Fruit fly (Drosophila melanogaster) whole organism, embryonic: ENCODE results near the gene Kdm5.

Source experiments
- Atf-2 ChIP-seq: fragments of 200-800 bp; sonication (Bioruptor generic); optimal IDR thresholded peaks from 2 replicates; lab custom pipeline; 2016; ENCODE audit warnings: missing biosample characterization, missing genetic modification characterization
- Bgb ChIP-seq: fragments of 200-800 bp; sonication (Bioruptor generic); IDR thresholded peaks from 2 replicates; pipeline ENCODE4 v1.3.6; 2022; ENCODE audit warnings: missing biosample characterization, missing genetic modification characterization; ENCODE audit not compliant: partially characterized antibody
- CG10979 ChIP-seq: fragments of 200-800 bp; sonication (Bioruptor generic); optimal IDR thresholded peaks from 2 replicates; lab custom pipeline; 2018; ENCODE audit warnings: missing biosample characterization, mild to moderate bottlenecking, missing genetic modification characterization, moderate library complexity
- CG11695 ChIP-seq: fragments of 200-800 bp; sonication (Bioruptor generic); IDR thresholded peaks from 3 replicates; pipeline ENCODE4 v1.3.6; 2022; ENCODE audit warnings: missing biosample characterization, missing genetic modification characterization
- CG11696 ChIP-seq: fragments of 200-800 bp; sonication (Bioruptor generic); IDR thresholded peaks from 2 replicates; pipeline ENCODE4 v1.3.6; 2022; ENCODE audit warnings: missing biosample characterization, missing genetic modification characterization
- CG13123 ChIP-seq: fragments of 200-800 bp; sonication (Bioruptor generic); optimal IDR thresholded peaks from 2 replicates; lab custom pipeline; 2016; ENCODE audit warnings: missing biosample characterization, missing genetic modification characterization
- CG13287 ChIP-seq: fragments of 200-800 bp; sonication (Bioruptor generic); IDR thresholded peaks from 2 replicates; pipeline ENCODE4 v1.3.6; 2022; ENCODE audit warnings: missing biosample characterization, missing genetic modification characterization; ENCODE audit not compliant: partially characterized antibody
- CG1602 ChIP-seq: fragments of 200-800 bp; sonication (Bioruptor generic); optimal IDR thresholded peaks from 3 replicates; lab custom pipeline; 2016; ENCODE audit warnings: missing biosample characterization, missing genetic modification characterization
- CG16813 ChIP-seq: fragments of 200-800 bp; sonication (Bioruptor generic); IDR thresholded peaks from 3 replicates; pipeline ENCODE4 v1.3.6; 2022; ENCODE audit warnings: missing biosample characterization, missing genetic modification characterization; ENCODE audit not compliant: partially characterized antibody
- CG17361 ChIP-seq: fragments of 200-800 bp; sonication (Bioruptor generic); IDR thresholded peaks from 3 replicates; pipeline ENCODE4 v1.3.6; 2022; ENCODE audit warnings: missing biosample characterization, missing genetic modification characterization
- CG2116 ChIP-seq: fragments of 200-800 bp; sonication (Bioruptor generic); optimal IDR thresholded peaks from 3 replicates; lab custom pipeline; 2018; ENCODE audit warnings: missing biosample characterization, mild to moderate bottlenecking, missing genetic modification characterization
- CG2889 ChIP-seq: fragments of 200-800 bp; sonication (Bioruptor generic); IDR thresholded peaks from 3 replicates; pipeline ENCODE4 v1.3.6; 2022; ENCODE audit warnings: missing biosample characterization, missing genetic modification characterization
- CG30020 ChIP-seq: fragments of 200-800 bp; optimal IDR thresholded peaks from 2 replicates; lab custom pipeline; 2019; ENCODE audit warnings: missing biosample characterization, mild to moderate bottlenecking, missing genetic modification characterization, moderate library complexity
- CG30431 ChIP-seq: fragments of 200-800 bp; sonication (Bioruptor generic); optimal IDR thresholded peaks from 2 replicates; lab custom pipeline; 2017; ENCODE audit warnings: missing biosample characterization, missing genetic modification characterization
- CG6791 ChIP-seq: fragments of 200-800 bp; sonication (Bioruptor generic); IDR thresholded peaks from 3 replicates; pipeline ENCODE4 v1.3.6; 2022; ENCODE audit warnings: missing biosample characterization, missing genetic modification characterization; ENCODE audit not compliant: partially characterized antibody
- CG6813 ChIP-seq: fragments of 200-800 bp; sonication (Bioruptor generic); optimal IDR thresholded peaks from 2 replicates; lab custom pipeline; 2017; ENCODE audit warnings: missing biosample characterization, missing genetic modification characterization, mild to moderate bottlenecking, moderate library complexity, missing genetic modification reagents
- CG8281 ChIP-seq: fragments of 200-800 bp; sonication (Bioruptor generic); optimal IDR thresholded peaks from 2 replicates; lab custom pipeline; 2018; ENCODE audit warnings: missing biosample characterization, mild to moderate bottlenecking, missing genetic modification characterization, moderate library complexity
- CG8290 ChIP-seq, 3 experiments: fragments of 200-800 bp; sonication (Bioruptor generic); optimal IDR thresholded peaks; 2 replicates each; lab custom pipeline; 2016 to 2019; ENCODE audit warnings: missing biosample characterization in 3 of 3, missing genetic modification characterization in 3 of 3, mild to moderate bottlenecking in 2 of 3, moderate library complexity in 1 of 3
- CG9876 ChIP-seq: fragments of 200-800 bp; sonication (Bioruptor generic); optimal IDR thresholded peaks from 2 replicates; lab custom pipeline; 2016; ENCODE audit warnings: missing biosample characterization, missing genetic modification characterization
- CTCF ChIP-seq: fragments of 200-800 bp; sonication (Bioruptor generic); optimal IDR thresholded peaks from 2 replicates; lab custom pipeline; 2017; ENCODE audit warnings: missing biosample characterization, mild to moderate bottlenecking, missing genetic modification characterization, moderate library complexity
- Dad ChIP-seq: fragments of 200-800 bp; sonication (Bioruptor generic); optimal IDR thresholded peaks from 3 replicates; lab custom pipeline; 2016; ENCODE audit warnings: missing biosample characterization, missing genetic modification characterization
- Deaf1 ChIP-seq: fragments of 200-800 bp; optimal IDR thresholded peaks from 3 replicates; lab custom pipeline; 2019; ENCODE audit warnings: missing biosample characterization, mild to moderate bottlenecking, missing genetic modification characterization, moderate library complexity
- Dll ChIP-seq: fragments of 200-800 bp; sonication (Bioruptor generic); IDR thresholded peaks from 4 replicates; pipeline ENCODE4 v1.3.6; 2022; ENCODE audit warnings: missing biosample characterization, missing genetic modification characterization; ENCODE audit not compliant: partially characterized antibody
- Ets65A ChIP-seq: fragments of 200-800 bp; sonication (Bioruptor generic); peaks from one replicate; lab custom pipeline; 2016; ENCODE audit warnings: missing biosample characterization, missing genetic modification characterization
- Fer3 ChIP-seq: fragments of 200-800 bp; sonication (Bioruptor generic); optimal IDR thresholded peaks from 2 replicates; lab custom pipeline; 2018; ENCODE audit warnings: missing biosample characterization, mild to moderate bottlenecking, missing genetic modification characterization, moderate library complexity
- GATAe ChIP-seq: fragments of 200-800 bp; sonication (Bioruptor generic); conservative IDR thresholded peaks from 2 replicates; pipeline ENCODE4 v1.3.6; 2022; ENCODE audit warnings: missing biosample characterization, missing genetic modification characterization
- H15 ChIP-seq: fragments of 200-800 bp; sonication (Bioruptor generic); IDR thresholded peaks from 3 replicates; pipeline ENCODE4 v1.3.6; 2022; ENCODE audit warnings: missing biosample characterization, missing genetic modification characterization
- HLHmδ ChIP-seq: fragments of 200-800 bp; sonication (Bioruptor generic); optimal IDR thresholded peaks from 2 replicates; lab custom pipeline; 2018; ENCODE audit warnings: missing biosample characterization, mild to moderate bottlenecking, missing genetic modification characterization, moderate library complexity
- Hmx ChIP-seq: fragments of 200-800 bp; sonication (Bioruptor generic); optimal IDR thresholded peaks from 2 replicates; lab custom pipeline; 2016; ENCODE audit warnings: missing biosample characterization, missing genetic modification characterization
- Sin3A ChIP-seq: fragments of >200 bp; optimal IDR thresholded peaks from 2 replicates; lab custom pipeline; 2018
- Sox102F ChIP-seq: fragments of 200-800 bp; sonication (Bioruptor generic); optimal IDR thresholded peaks from 2 replicates; lab custom pipeline; 2018; ENCODE audit warnings: missing biosample characterization, mild to moderate bottlenecking, missing genetic modification characterization, moderate library complexity
- amos ChIP-seq: fragments of 200-800 bp; sonication (Bioruptor generic); IDR thresholded peaks from 2 replicates; pipeline ENCODE4 v1.3.6; 2022; ENCODE audit warnings: missing biosample characterization, missing genetic modification characterization; ENCODE audit not compliant: partially characterized antibody
- bbx ChIP-seq: fragments of 200-800 bp; sonication (Bioruptor generic); IDR thresholded peaks from 2 replicates; pipeline ENCODE4 v1.3.6; 2022; ENCODE audit warnings: missing biosample characterization, missing genetic modification characterization; ENCODE audit not compliant: partially characterized antibody
- br ChIP-seq: fragments of >200 bp; optimal IDR thresholded peaks from 2 replicates; lab custom pipeline; 2017
- chm ChIP-seq: fragments of 200-800 bp; sonication (Bioruptor generic); IDR thresholded peaks from 2 replicates; pipeline ENCODE4 v1.3.6; 2022; ENCODE audit warnings: missing biosample characterization, missing genetic modification characterization
- crc ChIP-seq: fragments of 200-800 bp; sonication (Bioruptor generic); optimal IDR thresholded peaks from 2 replicates; lab custom pipeline; 2016; ENCODE audit warnings: missing biosample characterization, missing genetic modification characterization
- danr ChIP-seq: fragments of 200-800 bp; sonication (Bioruptor generic); IDR thresholded peaks from 2 replicates; pipeline ENCODE4 v1.3.6; 2022; ENCODE audit warnings: missing biosample characterization, missing genetic modification characterization
- eyg ChIP-seq: fragments of 200-800 bp; sonication (Bioruptor generic); optimal IDR thresholded peaks from 3 replicates; lab custom pipeline; 2016; ENCODE audit warnings: missing biosample characterization, missing genetic modification characterization
- fd102C ChIP-seq: fragments of 200-800 bp; sonication (Bioruptor generic); optimal IDR thresholded peaks from 2 replicates; lab custom pipeline; 2018; ENCODE audit warnings: missing biosample characterization, mild to moderate bottlenecking, missing genetic modification characterization, moderate library complexity
- gfzf ChIP-seq: fragments of 200-800 bp; sonication (Bioruptor generic); optimal IDR thresholded peaks from 2 replicates; lab custom pipeline; 2016; ENCODE audit warnings: missing biosample characterization, mild to moderate bottlenecking, missing genetic modification characterization, moderate library complexity
- knrl ChIP-seq: fragments of 200-800 bp; sonication (Bioruptor generic); IDR thresholded peaks from 3 replicates; pipeline ENCODE4 v1.3.6; 2022; ENCODE audit warnings: missing biosample characterization, missing genetic modification characterization; ENCODE audit not compliant: partially characterized antibody
- oc ChIP-seq: fragments of 200-800 bp; sonication (Bioruptor generic); optimal IDR thresholded peaks from 2 replicates; lab custom pipeline; 2018; ENCODE audit warnings: missing biosample characterization, mild to moderate bottlenecking, missing genetic modification characterization, moderate library complexity
- org-1 ChIP-seq: fragments of 200-800 bp; sonication (Bioruptor generic); optimal IDR thresholded peaks from 2 replicates; lab custom pipeline; 2017; ENCODE audit warnings: missing biosample characterization, missing genetic modification characterization
- pho ChIP-seq: fragments of 200-800 bp; sonication (Bioruptor generic); optimal IDR thresholded peaks from 2 replicates; lab custom pipeline; 2016; ENCODE audit warnings: missing biosample characterization, missing genetic modification characterization
- repo ChIP-seq: fragments of 200-800 bp; sonication (Bioruptor generic); optimal IDR thresholded peaks from 2 replicates; lab custom pipeline; 2016; ENCODE audit warnings: missing biosample characterization, missing genetic modification characterization
- salm ChIP-seq: fragments of 200-800 bp; sonication (Bioruptor generic); optimal IDR thresholded peaks from 2 replicates; lab custom pipeline; 2018; ENCODE audit warnings: missing biosample characterization, mild to moderate bottlenecking, missing genetic modification characterization
- tio ChIP-seq: fragments of 200-800 bp; sonication (Bioruptor generic); optimal IDR thresholded peaks from 2 replicates; lab custom pipeline; 2017; ENCODE audit warnings: missing biosample characterization, missing genetic modification characterization, inconsistent platforms
- vnd ChIP-seq: fragments of 200-800 bp; sonication (Bioruptor generic); IDR thresholded peaks from 3 replicates; pipeline ENCODE4 v1.3.6; 2022; ENCODE audit warnings: missing biosample characterization, missing genetic modification characterization; ENCODE audit not compliant: partially characterized antibody
- wdn ChIP-seq: fragments of 200-800 bp; sonication (Bioruptor generic); IDR thresholded peaks from 2 replicates; pipeline ENCODE4 v1.3.6; 2022; ENCODE audit warnings: missing biosample characterization, missing genetic modification characterization
- yki ChIP-seq: fragments of >200 bp; optimal IDR thresholded peaks from 3 replicates; lab custom pipeline; 2018

Kdm5 gene

DNA sequence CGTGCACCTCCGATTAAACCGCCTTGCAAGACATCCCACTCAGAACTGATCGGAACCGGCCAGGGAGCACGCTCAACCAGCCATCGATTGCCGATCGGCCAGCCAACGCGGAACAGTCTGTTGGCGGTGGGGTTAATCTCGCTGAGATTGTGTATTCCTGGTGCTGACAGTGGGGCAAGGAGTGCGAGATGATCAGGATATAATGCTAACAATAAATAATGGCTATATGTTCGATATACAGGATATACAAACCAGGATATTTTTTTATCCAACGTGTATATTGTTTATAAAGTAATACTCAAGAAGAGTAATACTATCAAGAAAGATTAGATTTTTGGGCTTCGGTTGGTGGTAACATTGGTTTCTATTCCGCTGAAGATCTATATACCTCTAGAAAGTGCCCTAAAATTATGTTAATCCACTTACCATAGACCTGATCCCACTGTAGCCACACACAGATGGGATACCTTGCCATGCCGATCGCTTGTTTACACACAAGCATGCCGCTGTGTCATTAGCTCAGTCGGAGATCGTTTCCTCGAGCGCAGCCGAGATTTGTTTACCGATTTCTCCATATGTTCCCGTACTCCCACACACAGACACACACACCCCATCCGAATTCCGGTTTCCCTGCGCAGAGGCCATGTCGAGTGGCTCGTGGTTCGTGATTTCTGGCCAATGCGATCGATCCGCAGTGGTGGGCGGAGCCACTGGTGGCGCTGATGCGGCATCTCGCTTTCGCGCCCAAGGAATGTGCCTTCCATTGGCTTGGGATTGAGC is 20.2 kb upstream of the Kdm5 start, which contains the start of gene H2.0 (continued):
- TF ChIP-seq crc (GFP tag; lab: Kevin White, UChicago) (no peak), CG6813 (GFP tag; lab: Kevin White, UChicago) (peak; percentile 42), tio (GFP tag; lab: Kevin White, UChicago) (peak; percentile 58), repo (no peak), CG1602 (peak; percentile 41), wdn (GFP tag; lab: Robert Waterston, UW) (no peak), yki (no peak), vnd (GFP tag; lab: Robert Waterston, UW) (no peak), salm (tag; lab: Kevin White, UChicago) (no peak), CG9876 (no peak), br (lab: Kevin White, UChicago) (no peak), gfzf (no peak), Fer3 (tag; lab: Kevin White, UChicago) (no peak), CG11696 (no peak), CG2889 (no peak), oc (tag; lab: Kevin White, UChicago) (peak; percentile 6), HLHmδ (peak; percentile 79), CG30020 (no peak)
- TF ChIP-seq, all 482 proteins: peak for 130

DNA sequence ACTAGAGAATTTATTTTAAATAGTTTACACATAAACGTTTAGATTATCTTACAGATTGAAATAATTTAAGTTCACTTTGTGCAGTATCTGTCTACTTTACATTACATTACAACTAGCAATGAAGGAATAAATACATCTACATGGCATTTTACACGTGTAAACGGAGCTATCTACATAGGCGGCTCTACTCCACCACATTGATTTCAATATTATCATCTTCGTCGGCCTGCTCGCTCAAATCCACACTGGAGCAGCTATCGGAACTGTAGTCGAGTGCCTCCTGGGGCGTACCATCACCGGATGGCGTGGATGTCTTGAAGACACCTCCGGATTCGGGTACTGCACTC is 13.7 kb upstream of the Kdm5 start:
- no peak for TF ChIP-seq CG2116 (GFP tag; lab: Kevin White, UChicago)
- no peak for TF ChIP-seq Atf-2 (GFP tag; lab: Kevin White, UChicago)
- no peak for TF ChIP-seq Sin3A (lab: Kevin White, UChicago)
- TF ChIP-seq tio (GFP tag; lab: Kevin White, UChicago), result no peak
- TF ChIP-seq bbx (GFP tag; lab: Robert Waterston, UW), result peak; percentile 65
- no peak for TF ChIP-seq GATAe (GFP tag; lab: Robert Waterston, UW)
- TF ChIP-seq danr (GFP tag; lab: Robert Waterston, UW), result no peak
- no peak for TF ChIP-seq Deaf1 (tag; lab: Kevin White, UChicago)
- TF ChIP-seq knrl (GFP tag; lab: Robert Waterston, UW), result peak; percentile 47; the same call in 2 of the 3 replicates
- no peak for TF ChIP-seq H15 (GFP tag; lab: Robert Waterston, UW)
- peak; percentile 65 for TF ChIP-seq CTCF (GFP tag; lab: Kevin White, UChicago)
- TF ChIP-seq amos (GFP tag; lab: Robert Waterston, UW), result peak; percentile 64
- no peak for TF ChIP-seq CG13123 (GFP tag; lab: Kevin White, UChicago)
- no peak for TF ChIP-seq eyg (GFP tag; lab: Kevin White, UChicago)
- TF ChIP-seq pho, result no peak
- TF ChIP-seq CG11695 (GFP tag; lab: Robert Waterston, UW), result no peak
- no peak for TF ChIP-seq Dll (GFP tag; lab: Robert Waterston, UW)
- TF ChIP-seq fd102C (GFP tag; lab: Kevin White, UChicago), result no peak
- no peak for TF ChIP-seq Ets65A (GFP tag; lab: Kevin White, UChicago)
- TF ChIP-seq CG8290 (GFP tag; optimal IDR thresholded peaks at IDR 0.05; lab: Kevin White, UChicago), result no peak
- no peak for TF ChIP-seq CG8290 (tag; optimal IDR thresholded peaks at IDR 0.05; lab: Kevin White, UChicago)
- no peak for TF ChIP-seq CG30431
- TF ChIP-seq CG13287 (GFP tag; lab: Robert Waterston, UW), result no peak
- TF ChIP-seq Dad (GFP tag; lab: Kevin White, UChicago), result no peak
- TF ChIP-seq CG17361, result no peak
- no peak for TF ChIP-seq CG8281
- TF ChIP-seq vnd (GFP tag; lab: Robert Waterston, UW), result peak; percentile 33; the same call in 1 of the 3 replicates
- TF ChIP-seq Sox102F, result no peak
- TF ChIP-seq Hmx (GFP tag; lab: Kevin White, UChicago), result no peak
- no peak for TF ChIP-seq org-1 (GFP tag; lab: Kevin White, UChicago)
- TF ChIP-seq CG16813 (GFP tag; lab: Robert Waterston, UW), result peak; percentile 64
- peak; percentile 51; the same call in 1 of the 3 replicates for TF ChIP-seq CG6791 (GFP tag; lab: Robert Waterston, UW)
- TF ChIP-seq CG10979, result no peak
- TF ChIP-seq chm (GFP tag; lab: Robert Waterston, UW), result no peak
- peak; percentile 65 for TF ChIP-seq Bgb (GFP tag; lab: Robert Waterston, UW)
